Fruit fly (Drosophila melanogaster) whole organism, embryonic: ENCODE results near the gene CG9471.

Experiments used
- C15 ChIP-seq: fragments of 200-800 bp; sonication (Bioruptor generic); IDR thresholded peaks from 3 replicates; pipeline ENCODE4 v1.3.6; 2022; ENCODE audit warnings: missing biosample characterization, missing genetic modification characterization
- CG10209 ChIP-seq: fragments of 200-800 bp; sonication (Bioruptor generic); optimal IDR thresholded peaks from 3 replicates; lab custom pipeline; 2017; ENCODE audit warnings: missing biosample characterization, mild to moderate bottlenecking, missing genetic modification characterization, missing genetic modification reagents
- CG10431 ChIP-seq: fragments of 200-800 bp; sonication (Bioruptor generic); optimal IDR thresholded peaks from 3 replicates; lab custom pipeline; 2018; ENCODE audit warnings: missing biosample characterization, mild to moderate bottlenecking, missing genetic modification characterization
- CG10462 ChIP-seq: fragments of 200-800 bp; sonication (Bioruptor generic); optimal IDR thresholded peaks from 2 replicates; lab custom pipeline; 2016; ENCODE audit warnings: missing biosample characterization, missing genetic modification characterization
- CG10654 ChIP-seq: fragments of 200-800 bp; sonication (Bioruptor generic); optimal IDR thresholded peaks from 2 replicates; lab custom pipeline; 2016; ENCODE audit warnings: missing biosample characterization, missing genetic modification characterization
- CG10979 ChIP-seq: fragments of 200-800 bp; sonication (Bioruptor generic); optimal IDR thresholded peaks from 2 replicates; lab custom pipeline; 2018; ENCODE audit warnings: missing biosample characterization, mild to moderate bottlenecking, missing genetic modification characterization, moderate library complexity
- CG13287 ChIP-seq: fragments of 200-800 bp; sonication (Bioruptor generic); IDR thresholded peaks from 2 replicates; pipeline ENCODE4 v1.3.6; 2022; ENCODE audit warnings: missing biosample characterization, missing genetic modification characterization; ENCODE audit not compliant: partially characterized antibody
- CG15696 ChIP-seq: fragments of 200-800 bp; sonication (Bioruptor generic); optimal IDR thresholded peaks from 2 replicates; lab custom pipeline; 2019; ENCODE audit warnings: missing biosample characterization, mild to moderate bottlenecking, missing genetic modification characterization, moderate library complexity
- CG17186 ChIP-seq: fragments of 200-800 bp; sonication (Bioruptor generic); optimal IDR thresholded peaks from 3 replicates; lab custom pipeline; 2017; ENCODE audit warnings: missing biosample characterization, missing genetic modification reagents, missing genetic modification characterization
- CG2116 ChIP-seq: fragments of 200-800 bp; sonication (Bioruptor generic); optimal IDR thresholded peaks from 3 replicates; lab custom pipeline; 2018; ENCODE audit warnings: missing biosample characterization, mild to moderate bottlenecking, missing genetic modification characterization
- CG2712 ChIP-seq: fragments of 200-800 bp; optimal IDR thresholded peaks from 3 replicates; lab custom pipeline; 2019; ENCODE audit warnings: missing biosample characterization, mild to moderate bottlenecking, missing genetic modification characterization, moderate library complexity
- CG2889 ChIP-seq: fragments of 200-800 bp; sonication (Bioruptor generic); IDR thresholded peaks from 3 replicates; pipeline ENCODE4 v1.3.6; 2022; ENCODE audit warnings: missing biosample characterization, missing genetic modification characterization
- CG4707 ChIP-seq: fragments of 200-800 bp; sonication (Bioruptor generic); optimal IDR thresholded peaks from 2 replicates; lab custom pipeline; 2018; ENCODE audit warnings: missing biosample characterization, mild to moderate bottlenecking, missing genetic modification characterization, moderate library complexity
- CG7271 ChIP-seq: fragments of 200-800 bp; sonication (Bioruptor generic); optimal IDR thresholded peaks from 2 replicates; lab custom pipeline; 2018; ENCODE audit warnings: missing biosample characterization, mild to moderate bottlenecking, missing genetic modification characterization, moderate library complexity
- CG7928 ChIP-seq: fragments of 200-800 bp; sonication (Bioruptor generic); optimal IDR thresholded peaks from 2 replicates; lab custom pipeline; 2017; ENCODE audit warnings: missing biosample characterization, mild to moderate bottlenecking, missing genetic modification characterization
- CG8290 ChIP-seq, 3 experiments: fragments of 200-800 bp; sonication (Bioruptor generic); optimal IDR thresholded peaks; 2 replicates each; lab custom pipeline; 2016 to 2019; ENCODE audit warnings: missing biosample characterization in 3 of 3, missing genetic modification characterization in 3 of 3, mild to moderate bottlenecking in 2 of 3, moderate library complexity in 1 of 3
- CG8359 ChIP-seq: fragments of 200-800 bp; sonication (Bioruptor generic); optimal IDR thresholded peaks from 2 replicates; lab custom pipeline; 2017; ENCODE audit warnings: missing biosample characterization, mild to moderate bottlenecking, missing genetic modification characterization, borderline replicate concordance
- CG9215 ChIP-seq: fragments of 200-800 bp; sonication (Bioruptor generic); IDR thresholded peaks from 2 replicates; pipeline ENCODE4 v1.3.6; 2022; ENCODE audit warnings: missing biosample characterization, missing genetic modification characterization
- CG9609 ChIP-seq: fragments of 200-800 bp; sonication (Bioruptor generic); optimal IDR thresholded peaks from 3 replicates; lab custom pipeline; 2016; ENCODE audit warnings: missing biosample characterization, missing genetic modification characterization
- CG9817 ChIP-seq: fragments of 200-800 bp; sonication (Bioruptor generic); optimal IDR thresholded peaks from 2 replicates; lab custom pipeline; 2018; ENCODE audit warnings: missing biosample characterization, mild to moderate bottlenecking, missing genetic modification characterization, moderate library complexity
- Dfd ChIP-seq, 2 experiments: fragments of >200 bp; optimal IDR thresholded peaks; 2 replicates each; lab custom pipeline; 2017; ENCODE audit warnings: missing biosample characterization in 2 of 2, missing genetic modification characterization in 2 of 2
- ERR ChIP-seq: fragments of 200-800 bp; sonication (Bioruptor generic); optimal IDR thresholded peaks from 2 replicates; lab custom pipeline; 2016; ENCODE audit warnings: missing biosample characterization, missing genetic modification characterization
- Ets65A ChIP-seq: fragments of 200-800 bp; sonication (Bioruptor generic); peaks from one replicate; lab custom pipeline; 2016; ENCODE audit warnings: missing biosample characterization, missing genetic modification characterization
- Fer1 ChIP-seq: fragments of 200-800 bp; sonication (Bioruptor generic); optimal IDR thresholded peaks from 2 replicates; lab custom pipeline; 2017; ENCODE audit warnings: missing biosample characterization, mild to moderate bottlenecking, missing genetic modification characterization
- Gug ChIP-seq: fragments of 200-800 bp; sonication (Bioruptor generic); IDR thresholded peaks from 4 replicates; pipeline ENCODE4 v1.3.6; 2022; ENCODE audit warnings: missing biosample characterization, missing genetic modification characterization
- H15 ChIP-seq: fragments of 200-800 bp; sonication (Bioruptor generic); IDR thresholded peaks from 3 replicates; pipeline ENCODE4 v1.3.6; 2022; ENCODE audit warnings: missing biosample characterization, missing genetic modification characterization
- Hr78 ChIP-seq, 2 experiments: fragments of 200-800 bp in 1 of 2; fragments of >200 bp in 1 of 2; sonication (Bioruptor generic) in 1 of 2; optimal IDR thresholded peaks; 2 replicates each; lab custom pipeline; 2017 to 2019; ENCODE audit warnings: missing biosample characterization in 2 of 2, missing genetic modification characterization in 2 of 2, mild to moderate bottlenecking in 1 of 2, moderate library complexity in 1 of 2
- Nf-YB ChIP-seq: fragments of 200-800 bp; sonication (Bioruptor generic); optimal IDR thresholded peaks from 3 replicates; lab custom pipeline; 2019; ENCODE audit warnings: missing biosample characterization, mild to moderate bottlenecking, missing genetic modification characterization, moderate library complexity
- Oaz ChIP-seq: fragments of 200-800 bp; sonication (Bioruptor generic); IDR thresholded peaks from 2 replicates; pipeline ENCODE4 v1.3.6; 2022; ENCODE audit warnings: missing biosample characterization, missing genetic modification characterization
- Pdp1 ChIP-seq, 2 experiments: fragments of 200-800 bp; sonication (Bioruptor generic); optimal IDR thresholded peaks; 3 replicates each; lab custom pipeline; 2016; ENCODE audit warnings: missing biosample characterization in 2 of 2, missing genetic modification characterization in 2 of 2, mild to moderate bottlenecking in 1 of 2, moderate library complexity in 1 of 2
- Ptx1 ChIP-seq: fragments of 200-800 bp; sonication (Bioruptor generic); IDR thresholded peaks from 2 replicates; pipeline ENCODE4 v1.3.6; 2022; ENCODE audit warnings: missing biosample characterization, missing genetic modification characterization
- Trl ChIP-seq, 3 experiments: fragments of >200 bp in 2 of 3; fragments of 200-800 bp in 1 of 3; sonication (Bioruptor generic) in 1 of 3; optimal IDR thresholded peaks; 2 replicates in 1 of 3; 3 replicates in 2 of 3; lab custom pipeline; 2016 to 2017; ENCODE audit warnings: missing biosample characterization in 1 of 3, missing genetic modification characterization in 1 of 3
- ap ChIP-seq: fragments of 200-800 bp; sonication (Bioruptor generic); IDR thresholded peaks from 2 replicates; pipeline ENCODE4 v1.3.6; 2022; ENCODE audit warnings: missing biosample characterization, missing genetic modification characterization
- ash1 ChIP-seq: fragments of 200-800 bp; sonication (Bioruptor generic); optimal IDR thresholded peaks from 2 replicates; lab custom pipeline; 2018; ENCODE audit warnings: missing biosample characterization, mild to moderate bottlenecking, missing genetic modification characterization
- dm ChIP-seq: fragments of 200-800 bp; sonication (Bioruptor generic); optimal IDR thresholded peaks from 3 replicates; lab custom pipeline; 2016; ENCODE audit warnings: missing biosample characterization, missing genetic modification characterization
- dmrt11E ChIP-seq: fragments of 200-800 bp; sonication (Bioruptor generic); optimal IDR thresholded peaks from 3 replicates; lab custom pipeline; 2018; ENCODE audit warnings: missing biosample characterization, mild to moderate bottlenecking, missing genetic modification characterization, moderate library complexity
- fu2 ChIP-seq: fragments of 200-800 bp; sonication (Bioruptor generic); optimal IDR thresholded peaks from 2 replicates; lab custom pipeline; 2016; ENCODE audit warnings: missing biosample characterization, missing genetic modification characterization
- inv ChIP-seq: fragments of 200-800 bp; sonication (Bioruptor generic); IDR thresholded peaks from 2 replicates; pipeline ENCODE4 v1.3.6; 2022; ENCODE audit warnings: missing biosample characterization, missing genetic modification characterization; ENCODE audit not compliant: partially characterized antibody
- lbe ChIP-seq: fragments of 200-800 bp; sonication (Bioruptor generic); optimal IDR thresholded peaks from 2 replicates; lab custom pipeline; 2016; ENCODE audit warnings: missing biosample characterization, mild to moderate bottlenecking, missing genetic modification characterization
- lov ChIP-seq, 2 experiments: fragments of 200-800 bp in 1 of 2; fragments of >200 bp in 1 of 2; sonication (Bioruptor generic) in 1 of 2; IDR thresholded peaks in 1 of 2; optimal IDR thresholded peaks in 1 of 2; 2 replicates in 1 of 2; 3 replicates in 1 of 2; pipeline versions ENCODE4 v1.3.6 to Lab custom; 2017 to 2022; ENCODE audit warnings: missing biosample characterization in 1 of 2, missing genetic modification characterization in 1 of 2
- maf-S ChIP-seq: fragments of 200-800 bp; sonication (Bioruptor generic); optimal IDR thresholded peaks from 2 replicates; lab custom pipeline; 2016; ENCODE audit warnings: missing biosample characterization, missing genetic modification characterization
- nmo ChIP-seq: fragments of 200-800 bp; sonication (Bioruptor generic); optimal IDR thresholded peaks from 2 replicates; lab custom pipeline; 2018; ENCODE audit warnings: missing biosample characterization, mild to moderate bottlenecking, missing genetic modification characterization, moderate library complexity
- prd ChIP-seq, 3 experiments: fragments of >200 bp in 2 of 3; fragments of 200-800 bp in 1 of 3; sonication (Bioruptor generic) in 1 of 3; optimal IDR thresholded peaks in 2 of 3; IDR thresholded peaks in 1 of 3; 2 replicates in 2 of 3; 3 replicates in 1 of 3; pipeline versions ENCODE4 v1.3.6 to Lab custom; 2017 to 2022; ENCODE audit warnings: missing biosample characterization in 1 of 3, missing genetic modification characterization in 1 of 3
- run ChIP-seq: fragments of 200-800 bp; sonication (Bioruptor generic); optimal IDR thresholded peaks from 3 replicates; lab custom pipeline; 2018; ENCODE audit warnings: missing biosample characterization, mild to moderate bottlenecking, missing genetic modification characterization
- scrt ChIP-seq: fragments of 200-800 bp; sonication (Bioruptor generic); optimal IDR thresholded peaks from 2 replicates; lab custom pipeline; 2018; ENCODE audit warnings: missing biosample characterization, mild to moderate bottlenecking, missing genetic modification characterization, moderate library complexity
- slbo ChIP-seq: fragments of 200-800 bp; sonication (Bioruptor generic); IDR thresholded peaks from 2 replicates; pipeline ENCODE4 v1.3.6; 2022; ENCODE audit warnings: missing biosample characterization, missing genetic modification characterization
- vfl ChIP-seq: fragments of 200-800 bp; sonication (Bioruptor generic); optimal IDR thresholded peaks from 2 replicates; lab custom pipeline; 2016; ENCODE audit warnings: missing biosample characterization, missing genetic modification characterization

CG9471 gene

DNA sequence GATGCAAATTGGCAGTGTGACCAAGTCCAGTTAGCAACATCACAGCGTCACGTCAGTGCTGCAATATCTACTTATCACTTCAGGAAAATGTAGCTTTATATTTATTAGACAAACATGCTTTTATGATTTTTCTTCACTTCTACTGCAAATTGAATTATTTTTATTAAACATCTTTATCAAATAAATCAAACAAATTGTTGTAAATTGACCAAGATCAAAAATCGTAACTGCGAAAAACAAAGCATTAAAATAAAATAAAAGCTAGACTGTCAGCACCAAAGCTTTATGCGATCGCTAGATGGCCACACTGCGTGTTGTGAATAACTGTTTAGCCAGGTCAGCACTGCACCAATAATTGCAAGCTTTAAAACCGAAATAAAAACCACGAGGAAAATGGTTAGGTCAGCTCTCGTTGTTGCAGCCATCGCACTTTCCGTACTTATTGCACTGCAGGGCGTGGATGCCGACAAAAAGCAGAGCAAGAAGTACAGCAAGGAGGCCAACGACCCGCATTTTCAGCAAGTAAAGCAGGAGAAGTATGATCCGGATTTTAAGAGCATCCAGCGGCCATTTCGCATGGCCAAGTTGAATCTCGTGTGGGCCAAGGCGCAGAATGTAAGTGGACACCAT is 19.9 kb upstream of the CG9471 start, which contains the start of the genes CG12945 and CG8507 (continued):
- TF ChIP-seq Dfd (GFP tag; optimal IDR thresholded peaks at IDR 0.05; lab: Kevin White, UChicago) (no peak), nmo (peak; percentile 80), Hr78 (GFP tag; optimal IDR thresholded peaks at IDR 0.05; lab: Kevin White, UChicago) (no peak), Gug (GFP tag; lab: Robert Waterston, UW) (peak; percentile 36; the same call in 1 of the 4 replicates), scrt (GFP tag; lab: Kevin White, UChicago) (no peak), Ptx1 (GFP tag; lab: Robert Waterston, UW) (peak; percentile 44), CG10209 (GFP tag; lab: Kevin White, UChicago) (peak; percentile 16), slbo (GFP tag; lab: Robert Waterston, UW) (peak; percentile 47; the same call in 1 of the 2 replicates), CG4707 (no peak), C15 (GFP tag; lab: Robert Waterston, UW) (no peak), ERR (no peak), Pdp1 (GFP tag; optimal IDR thresholded peaks at IDR 0.05; lab: Kevin White, UChicago) (peak; percentile 56 to 59), CG7928 (GFP tag; lab: Kevin White, UChicago) (no peak), CG9817 (tag; lab: Kevin White, UChicago) (peak; percentile 62), H15 (no peak), Ets65A (GFP tag; lab: Kevin White, UChicago) (peak; percentile 91), CG2116 (GFP tag; lab: Kevin White, UChicago) (peak; percentile 59), CG10462 (GFP tag; lab: Kevin White, UChicago) (no peak), prd (optimal IDR thresholded peaks at IDR 0.05; lab: Kevin White, UChicago) (no peak), prd (GFP tag; IDR thresholded peaks at IDR 0.05; lab: Robert Waterston, UW) (peak; percentile 54; the same call in 1 of the 3 replicates), dmrt11E (tag; lab: Kevin White, UChicago) (peak; percentile 4), CG17186 (GFP tag; lab: Kevin White, UChicago) (no peak), CG9609 (peak; percentile 16), vfl (GFP tag; lab: Kevin White, UChicago) (peak; percentile 46), CG8290 (GFP tag; optimal IDR thresholded peaks at IDR 0.05; lab: Kevin White, UChicago) (peak; percentile 45), CG8290 (tag; optimal IDR thresholded peaks at IDR 0.05; lab: Kevin White, UChicago) (no peak), CG2889 (GFP tag; lab: Robert Waterston, UW) (no peak), ash1 (GFP tag; lab: Kevin White, UChicago) (no peak), dm (peak; percentile 34), CG2712 (peak; percentile 47), maf-S (GFP tag; lab: Kevin White, UChicago) (no peak), Oaz (GFP tag; lab: Robert Waterston, UW) (no peak), inv (no peak), lov (optimal IDR thresholded peaks at IDR 0.05; lab: Kevin White, UChicago) (no peak), lov (GFP tag; IDR thresholded peaks at IDR 0.05; lab: Robert Waterston, UW) (no peak), CG7271 (no peak), CG13287 (GFP tag; lab: Robert Waterston, UW) (no peak), CG8359 (GFP tag; lab: Kevin White, UChicago) (no peak), CG9215 (GFP tag; lab: Robert Waterston, UW) (peak; percentile 29; the same call in 1 of the 2 replicates), Trl (optimal IDR thresholded peaks at IDR 0.05; lab: Kevin White, UChicago) (no peak), Trl (GFP tag; optimal IDR thresholded peaks at IDR 0.05; lab: Kevin White, UChicago) (peak; percentile 4), Nf-YB (GFP tag; lab: Kevin White, UChicago) (no peak), CG10979 (peak; percentile 31), CG10431 (GFP tag; lab: Kevin White, UChicago) (no peak), CG10654 (GFP tag; lab: Kevin White, UChicago) (peak; percentile 4), CG15696 (tag; lab: Kevin White, UChicago) (peak; percentile 48), fu2 (GFP tag; lab: Kevin White, UChicago) (no peak), ap (no peak), lbe (peak; percentile 3), Fer1 (GFP tag; lab: Kevin White, UChicago) (peak; percentile 57), run (tag; lab: Kevin White, UChicago) (no peak)
